Worm (Caenorhabditis elegans) whole organism, late embryonic: ENCODE measurements around the gene gtf-2A2.

ENCODE experiments used
- T23F11.4 ChIP-seq: fragments of 200-800 bp; sonication (Bioruptor generic); optimal IDR thresholded peaks from 2 replicates; lab custom pipeline; 2018; ENCODE audit warnings: mild to moderate bottlenecking, missing genetic modification characterization, missing compliant biosample characterization
- ama-1 ChIP-seq: fragments of 150-350 bp; optimal IDR thresholded peaks from 2 replicates; lab custom pipeline; 2014
- ceh-2 ChIP-seq: sonication (generic microtip); optimal IDR thresholded peaks from 2 replicates; lab custom pipeline; 2016; ENCODE audit warnings: missing genotype, missing genetic modification characterization, missing compliant biosample characterization
- hlh-30 ChIP-seq: sonication (generic microtip); optimal IDR thresholded peaks from 2 replicates; lab custom pipeline; 2017; ENCODE audit warnings: antibody characterized with exemption, missing genetic modification characterization, missing compliant biosample characterization; ENCODE audit not compliant: insufficient read depth
- nhr-11 ChIP-seq: fragments of 150-350 bp; optimal IDR thresholded peaks from 2 replicates; lab custom pipeline; 2014; ENCODE audit warnings: missing biosample characterization, missing genetic modification characterization
- pha-4 ChIP-seq: fragments of 150-350 bp; optimal IDR thresholded peaks from 2 replicates; lab custom pipeline; 2018; ENCODE audit warnings: missing biosample characterization, missing genetic modification reagents, missing genetic modification characterization
- pros-1 ChIP-seq: fragments of 150-350 bp; optimal IDR thresholded peaks from 2 replicates; lab custom pipeline; 2014; ENCODE audit warnings: missing biosample characterization, missing genetic modification reagents, missing genetic modification characterization

DNA sequence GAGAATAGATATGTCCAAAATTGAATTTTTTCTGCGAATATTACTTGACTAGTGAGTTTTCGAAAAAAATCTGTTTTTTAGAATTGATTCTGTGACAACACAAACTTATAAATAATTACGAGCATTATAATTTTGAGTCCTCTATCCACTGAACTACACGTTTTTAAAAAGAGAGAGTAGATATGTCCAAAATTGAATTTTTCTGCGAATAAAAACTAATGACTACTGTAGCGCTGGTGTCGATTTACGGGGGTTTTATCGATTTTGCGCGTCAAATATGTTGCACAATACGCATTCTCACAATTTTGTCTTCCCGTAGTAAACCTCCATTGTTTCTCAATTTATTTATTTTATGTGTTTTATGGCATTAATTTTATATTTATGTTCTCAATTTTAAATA, 27.4 kb downstream of the gtf-2A2 start:
- no peak for TF ChIP-seq hlh-30 (tag; lab: Kevin White, UChicago)
- no peak for TF ChIP-seq T23F11.4 (GFP tag; lab: Kevin White, UChicago)
- TF ChIP-seq ceh-2 (tag; lab: Kevin White, UChicago) = no peak
- no peak for TF ChIP-seq ama-1 (lab: Kevin White, UChicago)
- TF ChIP-seq nhr-11 (tag; lab: Kevin White, UChicago) = no peak
- TF ChIP-seq pha-4 (tag; lab: Kevin White, UChicago) = no peak
- TF ChIP-seq pros-1 (tag; lab: Kevin White, UChicago) = no peak
